Fruit fly (Drosophila melanogaster) whole organism, wandering third instar larva: ENCODE results near the gene RanBP3.
A peak's percentile ranks its signal among the peaks of the same experiment; 100 is the strongest.

Source experiments
- Abd-B ChIP-seq: fragments of >200 bp; optimal IDR thresholded peaks from 2 replicates; lab custom pipeline; 2017; ENCODE audit warnings: missing biosample characterization, missing genetic modification characterization
- CG32264 ChIP-seq: fragments of 200-800 bp; sonication (Bioruptor generic); optimal IDR thresholded peaks from 2 replicates; lab custom pipeline; 2016; ENCODE audit warnings: missing biosample characterization, missing genetic modification characterization
- CG9705 ChIP-seq: fragments of 200-800 bp; sonication (Bioruptor generic); optimal IDR thresholded peaks from 2 replicates; lab custom pipeline; 2018; ENCODE audit warnings: missing biosample characterization, mild to moderate bottlenecking, missing genetic modification characterization
- CrebA ChIP-seq: fragments of 200-800 bp; sonication (Bioruptor generic); optimal IDR thresholded peaks from 2 replicates; lab custom pipeline; 2016; ENCODE audit warnings: missing biosample characterization, mild to moderate bottlenecking, missing genetic modification characterization, borderline replicate concordance
- Dfd ChIP-seq: fragments of >200 bp; optimal IDR thresholded peaks from 2 replicates; lab custom pipeline; 2017; ENCODE audit warnings: missing biosample characterization, missing genetic modification characterization
- Dif ChIP-seq: fragments of 200-275, 200-300 bp; sonication (Bioruptor generic); optimal IDR thresholded peaks from 2 replicates; lab custom pipeline; 2018; ENCODE audit warnings: missing biosample characterization, missing genetic modification characterization; ENCODE audit not compliant: partially characterized antibody
- GATAd ChIP-seq: sonication (Bioruptor generic); optimal IDR thresholded peaks from 2 replicates; lab custom pipeline; 2016; ENCODE audit warnings: missing biosample characterization, missing genetic modification characterization
- HLH106 ChIP-seq: fragments of 200-800 bp; optimal IDR thresholded peaks from 3 replicates; lab custom pipeline; 2019; ENCODE audit warnings: missing biosample characterization, mild to moderate bottlenecking, missing genetic modification characterization, moderate library complexity
- Hnf4 ChIP-seq: fragments of 200-800 bp; sonication (Bioruptor generic); optimal IDR thresholded peaks from 2 replicates; lab custom pipeline; 2016; ENCODE audit warnings: missing biosample characterization, mild to moderate bottlenecking, missing genetic modification characterization
- Hr78 ChIP-seq: fragments of >200 bp; optimal IDR thresholded peaks from 2 replicates; lab custom pipeline; 2017; ENCODE audit warnings: missing biosample characterization, missing genetic modification characterization
- Hr83 ChIP-seq: fragments of 200-300 bp; sonication (Bioruptor generic); optimal IDR thresholded peaks from 2 replicates; lab custom pipeline; 2016; ENCODE audit warnings: missing biosample characterization, mild to moderate bottlenecking, missing genetic modification characterization, moderate library complexity; ENCODE audit not compliant: poor library complexity, severe bottlenecking
- Jra ChIP-seq: sonication (Bioruptor generic); optimal IDR thresholded peaks from 2 replicates; lab custom pipeline; 2016; ENCODE audit warnings: missing biosample characterization, missing genetic modification characterization
- Mio ChIP-seq: sonication (Bioruptor generic); optimal IDR thresholded peaks from 2 replicates; lab custom pipeline; 2016; ENCODE audit warnings: missing biosample characterization, missing genetic modification characterization
- Myc ChIP-seq: fragments of >200 bp; optimal IDR thresholded peaks from 2 replicates; lab custom pipeline; 2017
- N ChIP-seq: fragments of >200 bp; optimal IDR thresholded peaks from 2 replicates; lab custom pipeline; 2018; ENCODE audit warnings: missing biosample characterization, missing external identifiers, missing genetic modification characterization
- OdsH ChIP-seq: fragments of 200-800 bp; sonication (Bioruptor generic); optimal IDR thresholded peaks from 2 replicates; lab custom pipeline; 2016; ENCODE audit warnings: missing biosample characterization, mild to moderate bottlenecking, missing genetic modification characterization
- Rel ChIP-seq, 2 experiments: fragments of 200-800 bp; sonication (Bioruptor generic) in 1 of 2; optimal IDR thresholded peaks; 2 replicates in 1 of 2; 3 replicates in 1 of 2; lab custom pipeline; 2016 to 2019; ENCODE audit warnings: mild to moderate bottlenecking in 2 of 2, missing biosample characterization in 2 of 2, missing genetic modification characterization in 2 of 2, moderate library complexity in 1 of 2
- Sp1 ChIP-seq: fragments of 200-800 bp; sonication (Bioruptor generic); optimal IDR thresholded peaks from 3 replicates; lab custom pipeline; 2019; ENCODE audit warnings: missing biosample characterization, mild to moderate bottlenecking, missing genetic modification characterization, moderate library complexity
- Vsx2 ChIP-seq: fragments of 200-300, 225-300 bp; sonication (Bioruptor generic); optimal IDR thresholded peaks from 2 replicates; lab custom pipeline; 2018; ENCODE audit warnings: missing biosample characterization, missing genetic modification characterization; ENCODE audit not compliant: partially characterized antibody
- br ChIP-seq: fragments of 200-800 bp; sonication (Bioruptor generic); optimal IDR thresholded peaks from 2 replicates; lab custom pipeline; 2016; ENCODE audit warnings: missing biosample characterization, missing genetic modification characterization
- brk ChIP-seq: fragments of 200-800 bp; sonication (Bioruptor generic); optimal IDR thresholded peaks from 2 replicates; lab custom pipeline; 2016; ENCODE audit warnings: missing biosample characterization, mild to moderate bottlenecking, missing genetic modification characterization
- dl ChIP-seq, 2 experiments: fragments of 175-275, 200-275 bp in 1 of 2; fragments of 200-275 bp in 1 of 2; sonication (Bioruptor generic); optimal IDR thresholded peaks; lab custom pipeline; 2018; ENCODE audit warnings: mild to moderate bottlenecking in 2 of 2, missing biosample characterization in 2 of 2, missing genetic modification characterization in 2 of 2, moderate library complexity in 2 of 2; ENCODE audit not compliant: partially characterized antibody in 2 of 2, insufficient read depth in 1 of 2
- dmrt93B ChIP-seq: fragments of 200-800 bp; sonication (Bioruptor generic); optimal IDR thresholded peaks from 2 replicates; lab custom pipeline; 2018; ENCODE audit warnings: missing biosample characterization, mild to moderate bottlenecking, missing genetic modification characterization
- dsf ChIP-seq: sonication (Bioruptor generic); optimal IDR thresholded peaks from 2 replicates; lab custom pipeline; 2016; ENCODE audit warnings: missing biosample characterization, missing genetic modification characterization, borderline replicate concordance
- ey ChIP-seq: fragments of 200-800 bp; sonication (Bioruptor generic); optimal IDR thresholded peaks from 2 replicates; lab custom pipeline; 2016; ENCODE audit warnings: missing biosample characterization, missing genetic modification characterization
- foxo ChIP-seq, 2 experiments: fragments of 200-800 bp; sonication (Bioruptor generic); optimal IDR thresholded peaks; 2 replicates in 1 of 2; 3 replicates in 1 of 2; lab custom pipeline; 2016 to 2017; ENCODE audit warnings: missing biosample characterization in 2 of 2, missing genetic modification characterization in 2 of 2
- fru ChIP-seq: fragments of 200-800 bp; sonication (Bioruptor generic); optimal IDR thresholded peaks from 3 replicates; lab custom pipeline; 2016; ENCODE audit warnings: missing biosample characterization, mild to moderate bottlenecking, missing genetic modification characterization
- h ChIP-seq: fragments of 200-800 bp; sonication (Bioruptor generic); optimal IDR thresholded peaks from 3 replicates; lab custom pipeline; 2016; ENCODE audit warnings: missing biosample characterization, mild to moderate bottlenecking, missing genetic modification characterization
- jim ChIP-seq: fragments of 175-275, 200-325 bp; sonication (Bioruptor generic); optimal IDR thresholded peaks from 2 replicates; lab custom pipeline; 2016; ENCODE audit warnings: missing biosample characterization, mild to moderate bottlenecking, missing genetic modification characterization
- lola ChIP-seq: fragments of >200 bp; optimal IDR thresholded peaks from 2 replicates; lab custom pipeline; 2017; ENCODE audit warnings: missing biosample characterization, missing genetic modification characterization
- pan ChIP-seq: fragments of >200 bp; optimal IDR thresholded peaks from 2 replicates; lab custom pipeline; 2017
- psq ChIP-seq: fragments of 200-800 bp; sonication (Bioruptor generic); optimal IDR thresholded peaks from 3 replicates; lab custom pipeline; 2017; ENCODE audit warnings: missing biosample characterization, mild to moderate bottlenecking, missing genetic modification characterization, moderate library complexity
- rgr ChIP-seq: fragments of 200-800 bp; sonication (Bioruptor generic); optimal IDR thresholded peaks from 3 replicates; lab custom pipeline; 2016; ENCODE audit warnings: missing biosample characterization, mild to moderate bottlenecking, missing genetic modification characterization
- sage ChIP-seq: fragments of 200-800 bp; sonication (Bioruptor generic); optimal IDR thresholded peaks from 2 replicates; lab custom pipeline; 2016; ENCODE audit warnings: missing biosample characterization, mild to moderate bottlenecking, missing genetic modification characterization
- sv ChIP-seq: fragments of 200-800 bp; sonication (Bioruptor generic); optimal IDR thresholded peaks from 3 replicates; lab custom pipeline; 2016; ENCODE audit warnings: missing biosample characterization, missing genetic modification characterization
- tai ChIP-seq: sonication (Bioruptor generic); optimal IDR thresholded peaks from 2 replicates; lab custom pipeline; 2016; ENCODE audit warnings: missing biosample characterization, missing genetic modification characterization
- usp ChIP-seq: fragments of >200 bp; optimal IDR thresholded peaks from 2 replicates; lab custom pipeline; 2017; ENCODE audit warnings: missing biosample characterization, missing genetic modification characterization
- woc ChIP-seq: sonication (Bioruptor generic); optimal IDR thresholded peaks from 2 replicates; lab custom pipeline; 2016; ENCODE audit warnings: missing biosample characterization, mild to moderate bottlenecking, missing genetic modification characterization

Gene RanBP3

dm6 chr3R:23752728-23753127 lies at the start of gene RanBP3, which contains the start of gene Rpt5:
Gene RanBP3 (minus strand): TSS chr3R:23752834.
Gene Rpt5 (plus strand): TSS chr3R:23752876.
- peak; percentile 67 for TF ChIP-seq Sp1 (GFP tag; lab: Kevin White, UChicago)
- TF ChIP-seq CG9705 (GFP tag; lab: Kevin White, UChicago): peak; percentile 53
- TF ChIP-seq dmrt93B (GFP tag; lab: Kevin White, UChicago): no peak
- TF ChIP-seq GATAd (GFP tag; lab: Kevin White, UChicago): no peak
- peak; percentile 86 for TF ChIP-seq rgr (GFP tag; lab: Kevin White, UChicago)
- TF ChIP-seq tai (GFP tag; lab: Kevin White, UChicago): no peak
- TF ChIP-seq pan (lab: Kevin White, UChicago): no peak
- TF ChIP-seq N (GFP tag; lab: Kevin White, UChicago): no peak
- no peak for TF ChIP-seq Abd-B (GFP tag; lab: Kevin White, UChicago)
- no peak for TF ChIP-seq Vsx2 (GFP tag; lab: Kevin White, UChicago)
- no peak for TF ChIP-seq CrebA (GFP tag; lab: Kevin White, UChicago)
- TF ChIP-seq Jra (GFP tag; lab: Kevin White, UChicago): no peak
- peak; percentile 73 for TF ChIP-seq OdsH (GFP tag; lab: Kevin White, UChicago)
- peak; percentile 83 for TF ChIP-seq br (GFP tag; lab: Kevin White, UChicago)
- no peak for TF ChIP-seq dl (GFP tag; optimal IDR thresholded peaks at IDR 0.05; lab: Kevin White, UChicago; ENCODE audit: insufficient read depth in 1 of 2, partially characterized antibody in 2 of 2)
- TF ChIP-seq ey (GFP tag; lab: Kevin White, UChicago): peak; percentile 46
- TF ChIP-seq h (GFP tag; lab: Kevin White, UChicago): peak; percentile 85
- no peak for TF ChIP-seq Rel (GFP tag; optimal IDR thresholded peaks at IDR 0.05; lab: Kevin White, UChicago)
- TF ChIP-seq Rel (tag; optimal IDR thresholded peaks at IDR 0.05; lab: Kevin White, UChicago): peak; percentile 70
- no peak for TF ChIP-seq brk (GFP tag; lab: Kevin White, UChicago)
- TF ChIP-seq Hr78 (GFP tag; lab: Kevin White, UChicago): no peak
- no peak for TF ChIP-seq jim (GFP tag; lab: Kevin White, UChicago)
- no peak for TF ChIP-seq Dfd (GFP tag; lab: Kevin White, UChicago)
- no peak for TF ChIP-seq woc (GFP tag; lab: Kevin White, UChicago)
- peak in 1 of 2 experiments; percentile 85 for TF ChIP-seq foxo (GFP tag; optimal IDR thresholded peaks at IDR 0.05; lab: Kevin White, UChicago)
- TF ChIP-seq psq (GFP tag; lab: Kevin White, UChicago): peak; percentile 55
- peak; percentile 16 for TF ChIP-seq Dif (GFP tag; lab: Kevin White, UChicago)
- TF ChIP-seq CG32264 (GFP tag; lab: Kevin White, UChicago): peak; percentile 47
- no peak for TF ChIP-seq Hnf4 (GFP tag; lab: Kevin White, UChicago)
- TF ChIP-seq dsf (GFP tag; lab: Kevin White, UChicago): no peak
- peak; percentile 44 for TF ChIP-seq Mio (GFP tag; lab: Kevin White, UChicago)
- TF ChIP-seq usp (GFP tag; lab: Kevin White, UChicago): no peak
- no peak for TF ChIP-seq lola (GFP tag; lab: Kevin White, UChicago)
- TF ChIP-seq sv (GFP tag; lab: Kevin White, UChicago): no peak
- TF ChIP-seq Myc: peak; percentile 32
- peak; percentile 71 for TF ChIP-seq fru (GFP tag; lab: Kevin White, UChicago)
- TF ChIP-seq sage (GFP tag; lab: Kevin White, UChicago): no peak
- TF ChIP-seq HLH106 (tag; lab: Kevin White, UChicago): peak; percentile 51
- TF ChIP-seq Hr83 (GFP tag; lab: Kevin White, UChicago): peak; percentile 94

dm6 chr3R:23791491-23791890 lies 38.9 kb upstream of the RanBP3 start:
- no peak for TF ChIP-seq Vsx2 (GFP tag; lab: Kevin White, UChicago)
- peak; percentile 24 for TF ChIP-seq psq (GFP tag; lab: Kevin White, UChicago)
- TF ChIP-seq OdsH (GFP tag; lab: Kevin White, UChicago): peak; percentile 24
- TF ChIP-seq usp (GFP tag; lab: Kevin White, UChicago): no peak
- no peak for TF ChIP-seq Jra (GFP tag; lab: Kevin White, UChicago)
